Worm (Caenorhabditis elegans): ENCODE results near the gene zip-5.

- TF ChIP-seq nhr-6 (tag; optimal IDR thresholded peaks at IDR 0.05) (no peak), ceh-16 (tag; optimal IDR thresholded peaks at IDR 0.05) (no peak), lin-13 (GFP tag; optimal IDR thresholded peaks at IDR 0.05) (no peak)
Measured at ce11 chrV:13301443-13301842, 37.1 kb downstream of the zip-5 start, which contains the start of gene ceh-79.

Data from whole organism, L2 larva.